ENCODE assay signal across 4 fruit fly cellular contexts in the genomic region with DNA sequence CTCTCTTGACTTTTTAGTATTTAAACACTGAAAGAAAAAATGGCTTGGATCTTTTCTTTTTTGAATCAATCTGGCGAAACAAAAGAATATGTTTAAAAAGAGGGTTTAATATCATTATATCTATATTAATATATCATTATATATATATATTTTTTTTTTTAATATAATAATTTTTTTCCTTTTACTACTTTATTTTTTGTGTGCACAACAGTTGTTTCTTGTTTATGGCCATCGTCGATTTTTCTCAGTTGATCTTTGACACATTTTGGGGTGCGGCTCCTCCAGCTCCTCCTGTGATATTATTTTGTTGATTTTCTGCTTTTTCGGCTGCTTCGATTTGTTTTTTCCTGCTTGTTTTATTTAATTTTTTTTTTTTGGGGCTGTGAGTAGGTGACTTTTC.
A peak's percentile ranks its signal among the peaks of the same experiment; 100 is the strongest.
TF ChIP-seq lines count a peak whose summit lies in the region.

No protein-coding gene starts in this region.

- no peak for TF ChIP-seq CTCF in whole organism, embryonic (GFP tag; optimal IDR thresholded peaks at IDR 0.05; lab: Kevin White, UChicago)

TF ChIP-seq in whole organism, embryonic, 481 proteins besides CTCF, POLR2A, EP300 and RAD21 (continues in another document):
- TF ChIP-seq sd (tag; optimal IDR thresholded peaks at IDR 0.05; lab: Kevin White, UChicago) (no peak), CG13424 (tag; optimal IDR thresholded peaks at IDR 0.05; lab: Kevin White, UChicago) (peak; percentile 41), CG3838 (GFP tag; optimal IDR thresholded peaks at IDR 0.05; lab: Kevin White, UChicago) (no peak), CG30020 (tag; optimal IDR thresholded peaks at IDR 0.05; lab: Kevin White, UChicago) (no peak), croc (GFP tag; conservative IDR thresholded peaks at IDR 0.05; lab: Robert Waterston, UW) (no peak), tgo (GFP tag; IDR thresholded peaks at IDR 0.05; lab: Robert Waterston, UW) (no peak), dmrt11E (tag; optimal IDR thresholded peaks at IDR 0.05; lab: Kevin White, UChicago) (peak; percentile 27), CG1602 (GFP tag; optimal IDR thresholded peaks at IDR 0.05; lab: Kevin White, UChicago) (no peak), Hr51 (GFP tag; optimal IDR thresholded peaks at IDR 0.05; lab: Kevin White, UChicago) (peak in 1 of 2 experiments; percentile 52), hb (GFP tag; IDR thresholded peaks at IDR 0.05; lab: Robert Waterston, UW; ENCODE audit: partially characterized antibody) (no peak), ash1 (GFP tag; optimal IDR thresholded peaks at IDR 0.05; lab: Kevin White, UChicago) (no peak), CG4328 (GFP tag; optimal IDR thresholded peaks at IDR 0.05; lab: Kevin White, UChicago) (no peak), emc (GFP tag; optimal IDR thresholded peaks at IDR 0.05; lab: Kevin White, UChicago) (no peak), Side (GFP tag; optimal IDR thresholded peaks at IDR 0.05; lab: Kevin White, UChicago) (no peak), CG10431 (GFP tag; optimal IDR thresholded peaks at IDR 0.05; lab: Kevin White, UChicago) (no peak), ham (GFP tag; IDR thresholded peaks at IDR 0.05; lab: Robert Waterston, UW) (no peak), gcm2 (GFP tag; optimal IDR thresholded peaks at IDR 0.05; lab: Kevin White, UChicago) (no peak), tup (GFP tag; optimal IDR thresholded peaks at IDR 0.05; lab: Kevin White, UChicago) (no peak), ro (GFP tag; IDR thresholded peaks at IDR 0.05; lab: Robert Waterston, UW) (no peak), CG11696 (GFP tag; IDR thresholded peaks at IDR 0.05; lab: Robert Waterston, UW) (no peak), cad (GFP tag; optimal IDR thresholded peaks at IDR 0.05; lab: Kevin White, UChicago) (no peak), CG15269 (tag; optimal IDR thresholded peaks at IDR 0.05; lab: Kevin White, UChicago) (peak; percentile 54)

TF ChIP-seq in whole organism, prepupa, 60 proteins besides CTCF, POLR2A, EP300 and RAD21 (continues in another document):
- TF ChIP-seq CG6854 (GFP tag; optimal IDR thresholded peaks at IDR 0.05; lab: Kevin White, UChicago) (peak; percentile 2), Hr39 (GFP tag; optimal IDR thresholded peaks at IDR 0.05; lab: Kevin White, UChicago) (peak; percentile 27), salr (GFP tag; optimal IDR thresholded peaks at IDR 0.05; lab: Kevin White, UChicago) (no peak), svp (GFP tag; lab: Kevin White, UChicago) (peak; percentile 89), Met (GFP tag; optimal IDR thresholded peaks at IDR 0.05; lab: Kevin White, UChicago) (peak; percentile 8), pdm3 (GFP tag; optimal IDR thresholded peaks at IDR 0.05; lab: Kevin White, UChicago) (peak; percentile 30), CG34406 (GFP tag; optimal IDR thresholded peaks at IDR 0.05; lab: Kevin White, UChicago) (peak; percentile 89), Hr38 (GFP tag; optimal IDR thresholded peaks at IDR 0.05; lab: Kevin White, UChicago) (no peak), ss (GFP tag; optimal IDR thresholded peaks at IDR 0.05; lab: Kevin White, UChicago) (peak in 1 of 2 experiments; percentile 28), OdsH (GFP tag; optimal IDR thresholded peaks at IDR 0.05; lab: Kevin White, UChicago) (peak; percentile 60), CG6792 (GFP tag; optimal IDR thresholded peaks at IDR 0.05; lab: Kevin White, UChicago) (peak; percentile 55), CG4318 (GFP tag; optimal IDR thresholded peaks at IDR 0.05; lab: Kevin White, UChicago) (no peak), fd85E (GFP tag; optimal IDR thresholded peaks at IDR 0.05; lab: Kevin White, UChicago) (no peak), CG1621 (tag; optimal IDR thresholded peaks at IDR 0.05; lab: Kevin White, UChicago) (no peak), CG10669 (GFP tag; optimal IDR thresholded peaks at IDR 0.05; lab: Kevin White, UChicago) (no peak), topi (GFP tag; optimal IDR thresholded peaks at IDR 0.05; lab: Kevin White, UChicago) (peak; percentile 16), CG11762 (GFP tag; optimal IDR thresholded peaks at IDR 0.05; lab: Kevin White, UChicago; ENCODE audit: insufficient read depth) (no peak), Ets96B (tag; optimal IDR thresholded peaks at IDR 0.05; lab: Kevin White, UChicago) (peak; percentile 12), CG10631 (GFP tag; optimal IDR thresholded peaks at IDR 0.05; lab: Kevin White, UChicago) (peak; percentile 52), CG8632 (GFP tag; optimal IDR thresholded peaks at IDR 0.05; lab: Kevin White, UChicago) (peak; percentile 86), CG6276 (GFP tag; optimal IDR thresholded peaks at IDR 0.05; lab: Kevin White, UChicago) (no peak), dsx (GFP tag; optimal IDR thresholded peaks at IDR 0.05; lab: Kevin White, UChicago; ENCODE audit: poor library complexity, severe bottlenecking) (no peak)

TF ChIP-seq in whole organism, pupa, 21 proteins besides CTCF, POLR2A, EP300 and RAD21:
- no peak for TF ChIP-seq CG13204 (GFP tag; optimal IDR thresholded peaks at IDR 0.05; lab: Kevin White, UChicago)
- TF ChIP-seq CG8159 (tag; optimal IDR thresholded peaks at IDR 0.05; lab: Kevin White, UChicago) = peak; percentile 23
- peak; percentile 63 for TF ChIP-seq Snoo (tag; optimal IDR thresholded peaks at IDR 0.05; lab: Kevin White, UChicago)
- no peak for TF ChIP-seq Ets98B (GFP tag; IDR thresholded peaks at IDR 0.05; lab: Robert Waterston, UW)
- TF ChIP-seq CG10348 (GFP tag; IDR thresholded peaks at IDR 0.05; lab: Robert Waterston, UW) = no peak
- no peak for TF ChIP-seq CG14655 (GFP tag; optimal IDR thresholded peaks at IDR 0.05; lab: Kevin White, UChicago)
- peak; percentile 19 for TF ChIP-seq CG34367 (tag; optimal IDR thresholded peaks at IDR 0.05; lab: Kevin White, UChicago)
- no peak for TF ChIP-seq CG12605 (GFP tag; IDR thresholded peaks at IDR 0.05; lab: Robert Waterston, UW)
- TF ChIP-seq Pif1B (GFP tag; optimal IDR thresholded peaks at IDR 0.05; lab: Kevin White, UChicago) = peak; percentile 17
- TF ChIP-seq CG15710 (tag; optimal IDR thresholded peaks at IDR 0.05; lab: Kevin White, UChicago) = peak; percentile 56
- TF ChIP-seq Pif1A (GFP tag; optimal IDR thresholded peaks at IDR 0.05; lab: Kevin White, UChicago) = peak; percentile 27

TF ChIP-seq in whole organism, wandering third instar larva, 38 proteins besides CTCF, POLR2A, EP300 and RAD21:
- TF ChIP-seq HLH106 (tag; optimal IDR thresholded peaks at IDR 0.05; lab: Kevin White, UChicago) (peak; percentile 6), Myc (optimal IDR thresholded peaks at IDR 0.05; lab: Kevin White, UChicago) (no peak), rgr (GFP tag; optimal IDR thresholded peaks at IDR 0.05; lab: Kevin White, UChicago) (peak; percentile 3), h (GFP tag; optimal IDR thresholded peaks at IDR 0.05; lab: Kevin White, UChicago) (no peak), OdsH (GFP tag; optimal IDR thresholded peaks at IDR 0.05; lab: Kevin White, UChicago) (peak; percentile 27), Dif (GFP tag; optimal IDR thresholded peaks at IDR 0.05; lab: Kevin White, UChicago; ENCODE audit: partially characterized antibody) (no peak), Hnf4 (GFP tag; optimal IDR thresholded peaks at IDR 0.05; lab: Kevin White, UChicago) (no peak), Jra (GFP tag; optimal IDR thresholded peaks at IDR 0.05; lab: Kevin White, UChicago) (no peak), psq (GFP tag; optimal IDR thresholded peaks at IDR 0.05; lab: Kevin White, UChicago) (peak; percentile 77), dmrt93B (GFP tag; optimal IDR thresholded peaks at IDR 0.05; lab: Kevin White, UChicago) (no peak), ey (GFP tag; optimal IDR thresholded peaks at IDR 0.05; lab: Kevin White, UChicago) (no peak), Mio (GFP tag; optimal IDR thresholded peaks at IDR 0.05; lab: Kevin White, UChicago) (no peak), CG9705 (GFP tag; optimal IDR thresholded peaks at IDR 0.05; lab: Kevin White, UChicago) (no peak), Hr83 (GFP tag; optimal IDR thresholded peaks at IDR 0.05; lab: Kevin White, UChicago; ENCODE audit: poor library complexity, severe bottlenecking) (no peak), tai (GFP tag; optimal IDR thresholded peaks at IDR 0.05; lab: Kevin White, UChicago) (no peak), CrebA (GFP tag; optimal IDR thresholded peaks at IDR 0.05; lab: Kevin White, UChicago; ENCODE audit: borderline replicate concordance) (no peak), dl (GFP tag; optimal IDR thresholded peaks at IDR 0.05; lab: Kevin White, UChicago; ENCODE audit: insufficient read depth in 1 of 2, partially characterized antibody in 2 of 2) (no peak), Sp1 (GFP tag; optimal IDR thresholded peaks at IDR 0.05; lab: Kevin White, UChicago) (peak; percentile 10), N (GFP tag; optimal IDR thresholded peaks at IDR 0.05; lab: Kevin White, UChicago) (no peak), fru (GFP tag; optimal IDR thresholded peaks at IDR 0.05; lab: Kevin White, UChicago) (peak; percentile 24), pan (optimal IDR thresholded peaks at IDR 0.05; lab: Kevin White, UChicago) (no peak), jim (GFP tag; optimal IDR thresholded peaks at IDR 0.05; lab: Kevin White, UChicago) (no peak), dsf (GFP tag; optimal IDR thresholded peaks at IDR 0.05; lab: Kevin White, UChicago; ENCODE audit: borderline replicate concordance) (no peak), Abd-B (GFP tag; optimal IDR thresholded peaks at IDR 0.05; lab: Kevin White, UChicago) (no peak), CG32264 (GFP tag; optimal IDR thresholded peaks at IDR 0.05; lab: Kevin White, UChicago) (no peak), br (GFP tag; optimal IDR thresholded peaks at IDR 0.05; lab: Kevin White, UChicago) (no peak), sv (GFP tag; optimal IDR thresholded peaks at IDR 0.05; lab: Kevin White, UChicago) (no peak), woc (GFP tag; optimal IDR thresholded peaks at IDR 0.05; lab: Kevin White, UChicago) (no peak), GATAd (GFP tag; optimal IDR thresholded peaks at IDR 0.05; lab: Kevin White, UChicago) (no peak), Hr78 (GFP tag; optimal IDR thresholded peaks at IDR 0.05; lab: Kevin White, UChicago) (no peak), usp (GFP tag; optimal IDR thresholded peaks at IDR 0.05; lab: Kevin White, UChicago) (no peak), Rel (GFP tag; optimal IDR thresholded peaks at IDR 0.05; lab: Kevin White, UChicago) (no peak), Rel (tag; optimal IDR thresholded peaks at IDR 0.05; lab: Kevin White, UChicago) (no peak), Dfd (GFP tag; optimal IDR thresholded peaks at IDR 0.05; lab: Kevin White, UChicago) (no peak), foxo (GFP tag; optimal IDR thresholded peaks at IDR 0.05; lab: Kevin White, UChicago) (no peak)

Comparison
In these comparisons a context has a peak if more than half of its experiments do, and no peak if none do; other contexts are left out.
1. Of the 7 proteins assayed by ChIP-seq in both whole organism, embryonic and whole organism, prepupa: peak only in whole organism, embryonic: Blimp-1; only in whole organism, prepupa: CG6854 and Hr39; in both: Sox102F; in neither: 3.